Fruit fly (Drosophila melanogaster): Measurements from ENCODE around the gene CG7953.

- TF ChIP-seq CG8632 (GFP tag; optimal IDR thresholded peaks at IDR 0.05) (no peak), CG10669 (GFP tag; optimal IDR thresholded peaks at IDR 0.05) (no peak), net (GFP tag; optimal IDR thresholded peaks at IDR 0.05) (no peak)
Observed at dm6 chr2L:13801166-13801565, 46.6 kb upstream of the CG7953 start.

Measured in whole organism, prepupa.